Comparison of ENCODE assay signal across 4 fruit fly cellular contexts in genomic region chr3R:10602224-10602841, dm6.
TF ChIP-seq lines count a peak whose summit lies in the region.

No protein-coding gene starts in this region.

- TF ChIP-seq CTCF in whole organism, embryonic (GFP tag; optimal IDR thresholded peaks at IDR 0.05; lab: Kevin White, UChicago): no peak

TF ChIP-seq in whole organism, 6 proteins besides CTCF, POLR2A, EP300 and RAD21:
- TF ChIP-seq pan (optimal IDR thresholded peaks at IDR 0.05; lab: Kevin White, UChicago) (peak; percentile 12), CG8478 (optimal IDR thresholded peaks at IDR 0.05; lab: Kevin White, UChicago) (no peak)

TF ChIP-seq in whole organism, embryonic, 481 proteins besides CTCF, POLR2A, EP300 and RAD21:
- TF ChIP-seq CG16813 (GFP tag; IDR thresholded peaks at IDR 0.05; lab: Robert Waterston, UW; ENCODE audit: partially characterized antibody) (no peak), twi (tag; optimal IDR thresholded peaks at IDR 0.05; lab: Kevin White, UChicago) (peak; percentile 99), sens (GFP tag; lab: Kevin White, UChicago) (peak; percentile 43), Ets65A (GFP tag; lab: Kevin White, UChicago) (peak; percentile 33), CG1647 (GFP tag; optimal IDR thresholded peaks at IDR 0.05; lab: Kevin White, UChicago) (no peak), ATbp (GFP tag; optimal IDR thresholded peaks at IDR 0.05; lab: Kevin White, UChicago) (no peak)

TF ChIP-seq in whole organism, prepupa, 60 proteins besides CTCF, POLR2A, EP300 and RAD21:
- TF ChIP-seq svp (GFP tag; lab: Kevin White, UChicago) (peak; percentile 50), dsx (GFP tag; optimal IDR thresholded peaks at IDR 0.05; lab: Kevin White, UChicago; ENCODE audit: poor library complexity, severe bottlenecking) (peak; percentile 75), Met (GFP tag; optimal IDR thresholded peaks at IDR 0.05; lab: Kevin White, UChicago) (no peak)

TF ChIP-seq in whole organism, pupa, 21 proteins besides CTCF, POLR2A, EP300 and RAD21:
- no peak for TF ChIP-seq CG8159 (tag; optimal IDR thresholded peaks at IDR 0.05; lab: Kevin White, UChicago)
- TF ChIP-seq EcR (GFP tag; optimal IDR thresholded peaks at IDR 0.05; lab: Kevin White, UChicago): peak; percentile 34
